Fruit fly (Drosophila melanogaster) whole organism, wandering third instar larva: ENCODE measurements around the gene CG6325.
A peak's percentile ranks its signal among the peaks of the same experiment; 100 is the strongest.

Experiments
- Abd-B ChIP-seq: fragments of >200 bp; optimal IDR thresholded peaks from 2 replicates; lab custom pipeline; 2017; ENCODE audit warnings: missing biosample characterization, missing genetic modification characterization
- CG32264 ChIP-seq: fragments of 200-800 bp; sonication (Bioruptor generic); optimal IDR thresholded peaks from 2 replicates; lab custom pipeline; 2016; ENCODE audit warnings: missing biosample characterization, missing genetic modification characterization
- Dif ChIP-seq: fragments of 200-275, 200-300 bp; sonication (Bioruptor generic); optimal IDR thresholded peaks from 2 replicates; lab custom pipeline; 2018; ENCODE audit warnings: missing biosample characterization, missing genetic modification characterization; ENCODE audit not compliant: partially characterized antibody
- Hr78 ChIP-seq: fragments of >200 bp; optimal IDR thresholded peaks from 2 replicates; lab custom pipeline; 2017; ENCODE audit warnings: missing biosample characterization, missing genetic modification characterization
- Mio ChIP-seq: sonication (Bioruptor generic); optimal IDR thresholded peaks from 2 replicates; lab custom pipeline; 2016; ENCODE audit warnings: missing biosample characterization, missing genetic modification characterization
- Sp1 ChIP-seq: fragments of 200-800 bp; sonication (Bioruptor generic); optimal IDR thresholded peaks from 3 replicates; lab custom pipeline; 2019; ENCODE audit warnings: missing biosample characterization, mild to moderate bottlenecking, missing genetic modification characterization, moderate library complexity
- br ChIP-seq: fragments of 200-800 bp; sonication (Bioruptor generic); optimal IDR thresholded peaks from 2 replicates; lab custom pipeline; 2016; ENCODE audit warnings: missing biosample characterization, missing genetic modification characterization
- brk ChIP-seq: fragments of 200-800 bp; sonication (Bioruptor generic); optimal IDR thresholded peaks from 2 replicates; lab custom pipeline; 2016; ENCODE audit warnings: missing biosample characterization, mild to moderate bottlenecking, missing genetic modification characterization
- lola ChIP-seq: fragments of >200 bp; optimal IDR thresholded peaks from 2 replicates; lab custom pipeline; 2017; ENCODE audit warnings: missing biosample characterization, missing genetic modification characterization
- pan ChIP-seq: fragments of >200 bp; optimal IDR thresholded peaks from 2 replicates; lab custom pipeline; 2017
- rgr ChIP-seq: fragments of 200-800 bp; sonication (Bioruptor generic); optimal IDR thresholded peaks from 3 replicates; lab custom pipeline; 2016; ENCODE audit warnings: missing biosample characterization, mild to moderate bottlenecking, missing genetic modification characterization
- sage ChIP-seq: fragments of 200-800 bp; sonication (Bioruptor generic); optimal IDR thresholded peaks from 2 replicates; lab custom pipeline; 2016; ENCODE audit warnings: missing biosample characterization, mild to moderate bottlenecking, missing genetic modification characterization
- tai ChIP-seq: sonication (Bioruptor generic); optimal IDR thresholded peaks from 2 replicates; lab custom pipeline; 2016; ENCODE audit warnings: missing biosample characterization, missing genetic modification characterization
- usp ChIP-seq: fragments of >200 bp; optimal IDR thresholded peaks from 2 replicates; lab custom pipeline; 2017; ENCODE audit warnings: missing biosample characterization, missing genetic modification characterization

- TF ChIP-seq usp (GFP tag; lab: Kevin White, UChicago) (no peak), brk (no peak), Hr78 (GFP tag; lab: Kevin White, UChicago) (no peak), lola (GFP tag; lab: Kevin White, UChicago) (no peak), Mio (GFP tag; lab: Kevin White, UChicago) (no peak), Sp1 (GFP tag; lab: Kevin White, UChicago) (peak; percentile 3), rgr (GFP tag; lab: Kevin White, UChicago) (no peak), CG32264 (GFP tag; lab: Kevin White, UChicago) (no peak), sage (no peak), Dif (GFP tag; lab: Kevin White, UChicago) (no peak), pan (lab: Kevin White, UChicago) (no peak), tai (no peak), br (no peak), Abd-B (GFP tag; lab: Kevin White, UChicago) (no peak)
Observed at dm6 chr3R:10353932-10354703, 53.0 kb downstream of the CG6325 start.
